Worm (Caenorhabditis elegans): ENCODE measurements around the gene C08E3.13.

ce11 chrII:1654917-1655316, 22.8 kb upstream of the C08E3.13 start, which contains the start of gene btb-12:
- no peak for TF ChIP-seq fos-1 (tag; optimal IDR thresholded peaks at IDR 0.05)
- no peak for TF ChIP-seq mdl-1 (tag; optimal IDR thresholded peaks at IDR 0.05)
- TF ChIP-seq nhr-77 (tag; optimal IDR thresholded peaks at IDR 0.05): no peak
- TF ChIP-seq nhr-25 (tag; optimal IDR thresholded peaks at IDR 0.05): no peak
- no peak for TF ChIP-seq sea-2 (GFP tag; optimal IDR thresholded peaks at IDR 0.05)
- no peak for TF ChIP-seq ama-1 (optimal IDR thresholded peaks at IDR 0.05)
- TF ChIP-seq elt-1 (tag; optimal IDR thresholded peaks at IDR 0.05): no peak
- no peak for TF ChIP-seq jun-1 (tag; optimal IDR thresholded peaks at IDR 0.05)
- no peak for TF ChIP-seq aly-2 (tag; optimal IDR thresholded peaks at IDR 0.05)
- no peak for TF ChIP-seq pha-4 (tag; optimal IDR thresholded peaks at IDR 0.05)
- no peak for TF ChIP-seq ztf-4 (tag; optimal IDR thresholded peaks at IDR 0.05)
- TF ChIP-seq egl-27 (tag; optimal IDR thresholded peaks at IDR 0.05): no peak
- no peak for TF ChIP-seq nhr-28 (tag; optimal IDR thresholded peaks at IDR 0.05)

All from whole organism, L3 larva.